Fruit fly (Drosophila melanogaster) whole organism: ENCODE data around the gene Efhc1.1.

ENCODE experiments used
- pan ChIP-seq: fragments of >200 bp; optimal IDR thresholded peaks from 2 replicates; lab custom pipeline; 2017
- usp ChIP-seq: fragments of >200 bp; optimal IDR thresholded peaks from 2 replicates; lab custom pipeline; 2017; ENCODE audit warnings: missing biosample characterization, missing genetic modification characterization, mixed read lengths

dm6 chrX:15745905-15746681 is 37.4 kb downstream of the Efhc1.1 start, which contains the start of the genes CG8944 and CCT6:
- TF ChIP-seq usp (GFP tag; lab: Kevin White, UChicago), result no peak
- no peak for TF ChIP-seq pan (lab: Kevin White, UChicago)
